Worm (Caenorhabditis elegans): ENCODE results near the gene zhit-3.

zhit-3 gene

ce11 chrV:10212027-10212426 lies at the start of gene zhit-3:
Gene zhit-3, minus strand, starts transcription at chrV:10212127.
- no peak for TF ChIP-seq hmg-4 (GFP tag; optimal IDR thresholded peaks at IDR 0.05)
- no peak for TF ChIP-seq tbx-37 (GFP tag; conservative IDR thresholded peaks at IDR 0.05)
- no peak for TF ChIP-seq ceh-13 (GFP tag; optimal IDR thresholded peaks at IDR 0.05)
- TF ChIP-seq sea-1 (GFP tag; conservative IDR thresholded peaks at IDR 0.05) = no peak
- no peak for TF ChIP-seq tra-4 (tag; optimal IDR thresholded peaks at IDR 0.05)
- TF ChIP-seq aly-1 (tag; optimal IDR thresholded peaks at IDR 0.05) = no peak

- no peak for TF ChIP-seq ets-7 (tag; optimal IDR thresholded peaks at IDR 0.05)
- TF ChIP-seq ceh-36 (tag; optimal IDR thresholded peaks at IDR 0.05) = no peak
- TF ChIP-seq tbx-37 (GFP tag; conservative IDR thresholded peaks at IDR 0.05) = no peak
- TF ChIP-seq pes-1 (GFP tag; IDR thresholded peaks at IDR 0.05) = no peak
- no peak for TF ChIP-seq aly-1 (tag; optimal IDR thresholded peaks at IDR 0.05)
- TF ChIP-seq ama-1 (optimal IDR thresholded peaks at IDR 0.05) = no peak
- TF ChIP-seq scrt-1 (GFP tag; IDR thresholded peaks at IDR 0.05) = no peak
- no peak for TF ChIP-seq ceh-13 (GFP tag; optimal IDR thresholded peaks at IDR 0.05)
- no peak for TF ChIP-seq tra-4 (tag; optimal IDR thresholded peaks at IDR 0.05)
- no peak for TF ChIP-seq hnd-1 (tag; optimal IDR thresholded peaks at IDR 0.05)
- TF ChIP-seq hmbx-1 (tag; optimal IDR thresholded peaks at IDR 0.05) = no peak
- TF ChIP-seq sea-1 (GFP tag; conservative IDR thresholded peaks at IDR 0.05) = no peak
- no peak for TF ChIP-seq B0310.2 (tag; optimal IDR thresholded peaks at IDR 0.05)
Observed at ce11 chrV:10260460-10260859, 48.5 kb upstream of the zhit-3 start, which contains the start of gene sri-18. Gene sri-18, minus strand, starts transcription at chrV:10260560.

ce11 chrV:10256050-10256449 lies 44.1 kb upstream of the zhit-3 start, which contains the start of gene nhr-232:
Gene nhr-232, plus strand, starts transcription at chrV:10256170.
- TF ChIP-seq ama-1 (optimal IDR thresholded peaks at IDR 0.05) (no peak), ceh-36 (tag; optimal IDR thresholded peaks at IDR 0.05) (no peak), scrt-1 (GFP tag; IDR thresholded peaks at IDR 0.05) (no peak), tbx-11 (GFP tag; IDR thresholded peaks at IDR 0.05) (no peak), pes-1 (GFP tag; IDR thresholded peaks at IDR 0.05) (no peak), aly-1 (tag; optimal IDR thresholded peaks at IDR 0.05) (no peak), F13C5.2 (tag; optimal IDR thresholded peaks at IDR 0.05) (no peak), ets-7 (tag; optimal IDR thresholded peaks at IDR 0.05) (no peak)

- TF ChIP-seq hmg-4 (GFP tag; optimal IDR thresholded peaks at IDR 0.05) = no peak
- no peak for TF ChIP-seq F13C5.2 (tag; optimal IDR thresholded peaks at IDR 0.05)
- no peak for TF ChIP-seq scrt-1 (GFP tag; IDR thresholded peaks at IDR 0.05)
- TF ChIP-seq sea-1 (GFP tag; conservative IDR thresholded peaks at IDR 0.05) = no peak
Observed at ce11 chrV:10255005-10255472, 43.1 kb upstream of the zhit-3 start, which contains the start of gene rop-1. Gene rop-1, minus strand, starts transcription at chrV:10255055.

ce11 chrV:10252682-10253081 lies 40.8 kb upstream of the zhit-3 start:
- TF ChIP-seq flt-1 (GFP tag; IDR thresholded peaks at IDR 0.05) (no peak), ets-7 (tag; optimal IDR thresholded peaks at IDR 0.05) (no peak), pes-1 (GFP tag; IDR thresholded peaks at IDR 0.05) (no peak), hmg-4 (GFP tag; optimal IDR thresholded peaks at IDR 0.05) (no peak), tbx-11 (GFP tag; IDR thresholded peaks at IDR 0.05) (no peak)

- TF ChIP-seq flt-1 (GFP tag; IDR thresholded peaks at IDR 0.05) (no peak), tra-4 (tag; optimal IDR thresholded peaks at IDR 0.05) (no peak), tbx-11 (GFP tag; IDR thresholded peaks at IDR 0.05) (no peak), hmbx-1 (tag; optimal IDR thresholded peaks at IDR 0.05) (no peak), ets-7 (tag; optimal IDR thresholded peaks at IDR 0.05) (no peak), ceh-36 (tag; optimal IDR thresholded peaks at IDR 0.05) (no peak), pes-1 (GFP tag; IDR thresholded peaks at IDR 0.05) (no peak), tbx-37 (GFP tag; conservative IDR thresholded peaks at IDR 0.05) (no peak), B0310.2 (tag; optimal IDR thresholded peaks at IDR 0.05) (no peak), aly-1 (tag; optimal IDR thresholded peaks at IDR 0.05) (no peak), F13C5.2 (tag; optimal IDR thresholded peaks at IDR 0.05) (no peak), ceh-13 (GFP tag; optimal IDR thresholded peaks at IDR 0.05) (no peak), hmg-4 (GFP tag; optimal IDR thresholded peaks at IDR 0.05) (no peak), sea-1 (GFP tag; conservative IDR thresholded peaks at IDR 0.05) (no peak), hnd-1 (tag; optimal IDR thresholded peaks at IDR 0.05) (no peak), ama-1 (optimal IDR thresholded peaks at IDR 0.05) (no peak), scrt-1 (GFP tag; IDR thresholded peaks at IDR 0.05) (no peak)
Observed at ce11 chrV:10249515-10249914, 37.6 kb upstream of the zhit-3 start.

ce11 chrV:10248255-10248979 lies 36.5 kb upstream of the zhit-3 start, which contains the start of gene akt-1:
Gene akt-1, plus strand, starts transcription at chrV:10248905.
- no peak for TF ChIP-seq sea-1 (GFP tag; conservative IDR thresholded peaks at IDR 0.05)

- no peak for TF ChIP-seq flt-1 (GFP tag; IDR thresholded peaks at IDR 0.05)
- TF ChIP-seq F13C5.2 (tag; optimal IDR thresholded peaks at IDR 0.05) = no peak
- TF ChIP-seq hmg-4 (GFP tag; optimal IDR thresholded peaks at IDR 0.05) = no peak
- no peak for TF ChIP-seq hnd-1 (tag; optimal IDR thresholded peaks at IDR 0.05)
- no peak for TF ChIP-seq sea-1 (GFP tag; conservative IDR thresholded peaks at IDR 0.05)
- no peak for TF ChIP-seq hmbx-1 (tag; optimal IDR thresholded peaks at IDR 0.05)
- no peak for TF ChIP-seq aly-1 (tag; optimal IDR thresholded peaks at IDR 0.05)
- no peak for TF ChIP-seq tbx-37 (GFP tag; conservative IDR thresholded peaks at IDR 0.05)
- TF ChIP-seq scrt-1 (GFP tag; IDR thresholded peaks at IDR 0.05) = no peak
- TF ChIP-seq pes-1 (GFP tag; IDR thresholded peaks at IDR 0.05) = no peak
- TF ChIP-seq ets-7 (tag; optimal IDR thresholded peaks at IDR 0.05) = no peak
- no peak for TF ChIP-seq tra-4 (tag; optimal IDR thresholded peaks at IDR 0.05)
- TF ChIP-seq B0310.2 (tag; optimal IDR thresholded peaks at IDR 0.05) = no peak
- no peak for TF ChIP-seq tbx-11 (GFP tag; IDR thresholded peaks at IDR 0.05)
- TF ChIP-seq ceh-36 (tag; optimal IDR thresholded peaks at IDR 0.05) = no peak
- TF ChIP-seq ama-1 (optimal IDR thresholded peaks at IDR 0.05) = no peak
Observed at ce11 chrV:10247673-10248239, 35.8 kb upstream of the zhit-3 start.
